Worm (Caenorhabditis elegans) whole organism, L4/young adult: ENCODE results near the gene srxa-1.

Experiments used
- W03F9.2 ChIP-seq: fragments of 150-350 bp; optimal IDR thresholded peaks from 2 replicates; lab custom pipeline; 2014; ENCODE audit warnings: missing biosample characterization, missing genetic modification characterization
- dao-5 ChIP-seq: sonication (generic microtip); optimal IDR thresholded peaks from 2 replicates; lab custom pipeline; 2016; ENCODE audit warnings: missing genotype, missing genetic modification characterization, moderate library complexity, missing compliant biosample characterization
- him-1 ChIP-seq: sonication (generic microtip); optimal IDR thresholded peaks from 2 replicates; lab custom pipeline; 2016; ENCODE audit warnings: missing genotype, missing genetic modification reagents, missing genetic modification characterization, missing compliant biosample characterization

The srxa-1 gene

DNA sequence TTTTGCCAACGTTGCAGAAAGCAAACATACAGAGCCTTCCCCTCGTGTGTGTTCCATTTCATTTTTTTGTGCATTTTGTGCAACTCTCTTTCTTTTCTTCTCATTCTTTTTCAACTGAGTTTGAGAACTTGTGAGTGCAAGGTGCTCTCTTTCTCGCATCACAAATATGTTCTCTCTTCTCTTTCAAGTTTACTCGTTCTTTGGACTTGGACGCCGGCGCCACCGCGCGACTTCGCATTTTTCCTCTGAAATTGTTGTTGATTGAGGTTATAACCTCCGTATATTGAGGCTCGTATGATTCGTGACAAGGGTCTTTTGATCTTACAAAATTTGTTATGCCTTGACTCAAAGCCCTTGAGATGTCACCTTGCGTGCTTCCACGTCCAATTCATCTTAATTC lies 44.9 kb downstream of the srxa-1 start:
- TF ChIP-seq W03F9.2 (peak; percentile 35), dao-5 (tag; lab: Kevin White, UChicago) (no peak), him-1 (peak; percentile 40)

DNA sequence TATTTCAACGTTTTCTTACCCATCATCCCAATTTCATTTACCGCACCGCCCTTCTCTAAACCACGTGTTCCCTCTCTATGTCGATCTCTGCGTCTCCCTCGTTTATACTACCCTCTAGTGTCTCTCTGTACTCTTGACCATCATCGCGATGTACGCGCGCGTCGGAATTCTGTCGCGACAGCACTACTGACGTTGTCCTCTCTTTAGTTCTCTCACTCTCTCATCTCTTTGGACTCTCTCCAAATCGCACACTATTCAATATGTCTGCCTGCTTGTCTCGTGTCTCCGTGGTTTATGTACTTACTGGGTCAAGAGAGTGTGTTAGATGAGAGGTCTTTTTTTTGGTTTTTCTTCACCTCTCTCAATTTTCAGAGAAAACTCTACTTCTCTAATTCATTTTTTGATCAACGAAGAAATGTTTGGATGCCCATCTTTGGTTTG lies 46.4 kb downstream of the srxa-1 start:
- TF ChIP-seq W03F9.2 (peak; percentile 82), dao-5 (tag; lab: Kevin White, UChicago) (no peak), him-1 (peak; percentile 94)

DNA sequence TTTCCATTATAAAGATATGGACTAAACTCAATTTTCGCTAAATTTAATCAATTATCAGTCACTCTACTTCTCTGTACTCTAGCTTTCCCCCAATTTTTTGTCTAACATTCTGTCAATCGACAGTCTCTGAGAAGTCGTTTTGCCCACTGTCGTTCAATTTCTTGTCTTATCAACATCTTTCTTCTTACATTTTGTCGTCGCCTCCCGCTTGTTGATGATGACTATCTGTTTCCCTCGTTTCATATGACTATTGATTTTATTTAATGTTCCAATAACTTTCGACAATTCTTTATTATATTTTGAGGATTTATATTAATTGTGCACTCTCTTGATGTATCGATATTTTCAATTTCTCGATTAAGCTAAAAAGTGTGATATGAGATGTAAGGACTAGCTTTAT lies 47.0 kb downstream of the srxa-1 start:
- TF ChIP-seq dao-5 (tag; lab: Kevin White, UChicago) (no peak), W03F9.2 (no peak), him-1 (no peak)

DNA sequence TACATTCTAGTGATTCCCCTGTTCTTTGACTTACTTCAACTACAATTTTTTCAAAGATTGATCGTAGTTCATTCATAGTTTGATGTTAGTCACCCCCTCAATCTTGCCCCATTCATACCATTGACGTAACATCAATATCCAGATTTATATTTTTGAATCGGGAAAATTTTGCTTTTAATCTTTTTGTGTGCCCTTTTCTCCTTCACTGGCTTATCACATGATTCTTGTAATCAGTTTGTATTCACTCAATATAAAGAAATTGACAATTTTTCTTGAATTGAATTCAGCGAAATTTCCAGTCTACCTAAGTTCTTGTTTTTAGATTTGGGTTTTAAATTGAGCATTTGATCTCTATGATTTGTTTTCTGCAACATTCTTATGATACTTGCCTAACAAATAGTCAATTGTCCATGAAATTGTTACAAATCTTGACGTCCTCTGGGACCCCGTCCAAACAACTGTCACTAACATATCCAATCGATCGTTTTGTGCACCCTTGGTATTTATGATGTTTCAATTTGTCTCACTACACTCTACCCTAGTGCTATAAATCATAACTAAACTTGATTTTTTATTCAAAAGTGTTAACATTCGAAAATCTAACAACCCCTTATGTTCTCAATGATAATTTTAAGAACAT lies 47.9 kb downstream of the srxa-1 start:
- TF ChIP-seq W03F9.2 = no peak
- no peak for TF ChIP-seq him-1
- TF ChIP-seq dao-5 (tag; lab: Kevin White, UChicago) = no peak

DNA sequence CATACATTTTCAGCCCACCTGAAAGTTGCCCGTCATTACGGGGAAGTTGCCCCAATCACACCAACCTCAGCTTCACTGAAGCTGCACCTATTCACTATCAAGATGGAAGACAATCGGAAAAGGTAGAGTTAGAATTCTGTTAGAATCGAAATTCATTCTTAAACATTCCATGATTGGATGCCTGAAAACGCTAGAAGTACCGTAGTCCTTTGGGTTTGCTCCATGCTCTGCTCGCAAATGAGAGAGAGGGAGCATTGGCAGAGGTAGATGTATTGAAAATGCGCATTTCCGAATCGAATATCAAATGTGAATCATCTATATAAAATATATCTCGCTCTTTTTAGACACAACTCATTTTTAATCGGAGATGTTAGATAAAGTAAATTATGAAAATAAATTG lies 48.5 kb downstream of the srxa-1 start, which contains the start of gene hif-1:
Gene hif-1, plus strand, starts transcription at position 8 of the 400 bp plus-strand sequence.
- TF ChIP-seq him-1 (no peak), W03F9.2 (no peak), dao-5 (tag; lab: Kevin White, UChicago) (no peak)

DNA sequence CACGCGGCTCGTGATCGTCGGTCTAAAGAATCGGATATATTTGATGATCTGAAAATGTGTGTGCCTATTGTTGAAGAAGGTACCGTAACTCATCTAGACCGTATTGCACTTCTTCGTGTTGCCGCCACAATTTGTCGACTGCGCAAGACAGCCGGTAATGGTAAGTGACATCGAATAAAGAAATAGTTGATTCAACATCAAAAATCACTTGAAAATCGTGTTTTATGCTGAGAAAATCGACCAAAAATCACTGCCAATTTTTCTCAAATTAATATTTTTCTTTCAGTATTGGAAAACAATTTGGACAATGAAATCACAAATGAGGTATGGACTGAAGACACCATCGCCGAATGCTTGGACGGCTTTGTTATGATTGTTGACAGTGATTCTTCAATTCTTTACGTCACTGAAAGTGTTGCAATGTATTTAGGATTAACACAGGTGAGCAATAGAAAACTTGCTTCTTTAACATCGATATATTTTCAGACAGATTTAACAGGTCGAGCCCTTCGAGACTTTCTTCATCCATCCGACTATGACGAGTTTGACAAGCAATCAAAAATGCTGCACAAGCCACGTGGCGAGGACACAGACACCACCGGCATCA lies 49.6 kb downstream of the srxa-1 start:
- TF ChIP-seq him-1 (no peak), dao-5 (tag; lab: Kevin White, UChicago) (no peak), W03F9.2 (no peak)

DNA sequence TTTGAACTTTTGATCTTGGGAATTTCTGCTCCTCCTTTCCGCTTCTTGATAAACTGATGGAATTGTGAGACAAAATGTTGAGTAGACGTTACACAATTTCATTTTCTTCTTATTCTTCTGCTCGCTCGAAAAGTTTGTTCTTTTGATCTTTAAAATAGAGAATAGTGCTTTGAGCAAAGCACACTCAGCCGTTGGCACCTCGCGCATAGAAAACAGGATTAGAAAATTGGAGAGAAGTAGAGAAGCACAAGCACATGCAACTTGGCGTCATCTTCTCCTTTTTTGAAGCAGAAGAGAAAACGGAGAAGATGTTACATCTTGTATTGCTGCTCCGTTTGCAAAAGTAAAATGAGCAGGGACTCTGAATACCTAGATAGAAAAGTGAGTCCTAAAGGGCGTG lies 50.3 kb downstream of the srxa-1 start:
- no peak for TF ChIP-seq W03F9.2
- TF ChIP-seq him-1 = peak; percentile 88
